Fruit fly (Drosophila melanogaster) Kc167 (cell line): ENCODE data around the gene CG32176.

ENCODE experiments used
- Myc ChIP-seq: fragments of >200 bp; optimal IDR thresholded peaks from 2 replicates; lab custom pipeline; 2017; ENCODE audit warnings: missing external identifiers
- Sin3A ChIP-seq: fragments of >200 bp; optimal IDR thresholded peaks from 2 replicates; lab custom pipeline; 2018; ENCODE audit warnings: missing external identifiers
- psq ChIP-seq: fragments of >200 bp; optimal IDR thresholded peaks from 2 replicates; lab custom pipeline; 2017; ENCODE audit warnings: missing external identifiers
- ttk ChIP-seq: sonication (Bioruptor generic); optimal IDR thresholded peaks from 2 replicates; lab custom pipeline; 2017; ENCODE audit warnings: missing external identifiers

DNA sequence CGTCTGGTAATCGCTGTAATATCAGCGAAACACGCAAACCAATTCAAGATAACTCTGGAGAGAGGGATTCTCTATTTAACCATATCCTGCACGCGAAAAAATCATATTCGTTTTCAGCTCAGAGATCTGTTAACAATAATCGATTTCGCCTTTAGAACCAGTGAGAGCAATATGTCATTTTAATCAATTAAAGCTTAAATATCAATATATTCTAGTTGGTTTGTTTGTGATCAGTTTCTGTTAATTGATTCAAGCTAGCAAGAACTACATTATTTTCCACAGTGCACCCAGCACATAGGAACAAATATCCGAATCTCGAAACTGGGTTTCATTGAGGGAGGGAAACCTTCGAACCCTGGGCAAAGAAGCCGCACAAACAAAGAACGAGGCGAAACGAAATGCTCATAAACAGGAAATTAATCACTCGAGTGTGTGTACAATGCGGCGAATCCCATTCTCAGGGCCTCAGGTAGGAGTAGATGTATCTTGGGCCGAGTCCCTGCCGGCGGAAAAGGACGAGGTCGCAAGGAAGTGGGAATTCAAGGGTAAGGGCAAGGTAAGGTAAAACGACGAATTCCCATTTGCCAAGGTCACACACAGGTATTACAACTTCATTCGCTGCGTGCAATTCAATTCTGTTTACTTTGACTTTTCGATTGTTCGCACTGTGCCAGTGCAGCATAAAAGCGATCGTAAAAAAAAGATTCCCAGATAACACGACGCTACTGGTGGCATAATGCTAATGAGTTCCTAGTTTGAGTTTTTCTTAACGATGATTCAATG lies 17.5 kb upstream of the CG32176 start:
- TF ChIP-seq Sin3A (lab: Kevin White, UChicago) (no peak), Myc (no peak), ttk (lab: Kevin White, UChicago) (no peak), psq (lab: Kevin White, UChicago) (no peak)
